Fruit fly (Drosophila melanogaster): ENCODE results near the gene CG13601.

Gene CG13601

DNA sequence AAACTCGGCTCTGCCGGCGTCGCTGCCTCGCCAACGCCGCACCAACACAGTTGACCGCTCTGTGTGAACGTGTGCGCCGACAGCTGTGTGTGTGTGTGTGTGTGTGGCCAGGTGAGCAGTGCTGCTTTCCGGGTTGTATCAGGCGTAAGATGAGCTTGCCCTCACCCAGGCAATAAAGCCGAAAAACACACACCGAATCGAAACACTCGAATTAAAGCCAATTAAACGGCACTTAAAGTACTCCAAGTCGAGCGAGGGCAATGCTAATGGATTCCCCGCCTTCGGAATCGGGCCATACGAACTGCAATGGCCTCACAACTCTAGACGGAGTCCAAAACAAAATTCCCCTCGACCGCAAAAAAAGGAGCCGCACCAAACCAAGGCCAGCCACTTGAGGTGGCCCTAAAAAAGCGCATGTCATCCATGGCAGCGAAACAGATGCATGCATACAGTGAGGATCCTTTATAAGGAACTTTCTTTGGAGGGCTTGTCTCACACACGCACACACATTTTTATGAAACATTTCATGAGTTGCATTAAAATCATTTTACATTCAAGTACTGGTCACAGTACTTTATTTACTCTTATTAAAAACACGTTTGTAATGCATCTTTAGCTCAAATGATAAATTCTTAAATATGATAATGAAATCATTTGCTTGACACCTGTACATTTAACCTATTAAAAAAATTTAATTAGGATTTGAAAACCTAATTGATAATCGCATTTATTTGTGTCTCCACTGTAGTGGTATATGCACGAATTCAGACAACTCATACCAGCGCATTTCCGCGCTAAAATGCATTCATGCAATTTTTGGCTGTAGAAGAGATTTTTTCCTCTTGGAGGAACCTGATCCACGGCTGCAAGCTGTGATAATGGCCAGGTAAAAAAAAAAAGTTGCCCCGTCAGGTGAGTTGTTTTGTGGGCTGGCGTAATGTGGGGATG is 21.3 kb upstream of the CG13601 start (continued):
- peak; percentile 96 for TF ChIP-seq CG10669 (GFP tag; optimal IDR thresholded peaks at IDR 0.05)
- TF ChIP-seq Met (GFP tag; optimal IDR thresholded peaks at IDR 0.05) = peak; percentile 96
- TF ChIP-seq Gug (GFP tag; IDR thresholded peaks at IDR 0.05) = peak; percentile 68
- TF ChIP-seq CG9139 (GFP tag; optimal IDR thresholded peaks at IDR 0.05) = peak; percentile 91
- TF ChIP-seq net (GFP tag; optimal IDR thresholded peaks at IDR 0.05) = peak; percentile 92
- TF ChIP-seq achi (GFP tag; optimal IDR thresholded peaks at IDR 0.05) = peak; percentile 94
- TF ChIP-seq CG15336 (GFP tag; IDR thresholded peaks at IDR 0.05) = peak; percentile 89
- TF ChIP-seq CG8119 (GFP tag; IDR thresholded peaks at IDR 0.05) = peak; percentile 93
- peak; percentile 88 for TF ChIP-seq vri (GFP tag; optimal IDR thresholded peaks at IDR 0.05)
- TF ChIP-seq CG6163 (GFP tag; IDR thresholded peaks at IDR 0.05) = peak; percentile 87
- TF ChIP-seq CG11762 (GFP tag; optimal IDR thresholded peaks at IDR 0.05; ENCODE audit: insufficient read depth) = peak; percentile 93
- peak; percentile 96 for TF ChIP-seq CG3919 (GFP tag; optimal IDR thresholded peaks at IDR 0.05)
- TF ChIP-seq OdsH (GFP tag; optimal IDR thresholded peaks at IDR 0.05) = peak; percentile 94
- peak; percentile 98 for TF ChIP-seq CG6808 (GFP tag; optimal IDR thresholded peaks at IDR 0.05)
- peak; percentile 81 for TF ChIP-seq CG6854 (GFP tag; optimal IDR thresholded peaks at IDR 0.05)
- TF ChIP-seq dac (GFP tag; optimal IDR thresholded peaks at IDR 0.05) = peak; percentile 73
- TF ChIP-seq topi (GFP tag; optimal IDR thresholded peaks at IDR 0.05) = peak; percentile 96
- peak; percentile 95 for TF ChIP-seq Smox (GFP tag; optimal IDR thresholded peaks at IDR 0.05)
- peak; percentile 83 for TF ChIP-seq Lpt (GFP tag; optimal IDR thresholded peaks at IDR 0.05)

DNA sequence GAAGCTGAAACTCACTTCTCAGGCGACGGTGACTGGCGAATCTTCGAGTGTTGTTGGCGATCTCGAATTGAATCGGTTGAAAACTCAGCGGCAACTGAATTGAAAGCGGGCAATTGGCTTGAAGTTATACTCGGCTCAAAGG is 20.8 kb upstream of the CG13601 start, which contains the start of gene CG12268:
Gene CG12268 (minus strand): TSS at position 101 of the 142 bp plus-strand sequence.
- TF ChIP-seq CG10669 (GFP tag; optimal IDR thresholded peaks at IDR 0.05) (no peak), salr (GFP tag; optimal IDR thresholded peaks at IDR 0.05) (no peak), Gug (GFP tag; IDR thresholded peaks at IDR 0.05) (no peak), CG8319 (GFP tag; optimal IDR thresholded peaks at IDR 0.05) (no peak), Eip78C (GFP tag) (no peak), CG7368 (GFP tag; optimal IDR thresholded peaks at IDR 0.05) (no peak), Sox102F (GFP tag; optimal IDR thresholded peaks at IDR 0.05) (no peak), CG34406 (GFP tag; optimal IDR thresholded peaks at IDR 0.05) (no peak), ss (GFP tag; optimal IDR thresholded peaks at IDR 0.05) (no peak), Sox15 (GFP tag; optimal IDR thresholded peaks at IDR 0.05) (no peak), achi (GFP tag; optimal IDR thresholded peaks at IDR 0.05) (no peak), Ets96B (tag; optimal IDR thresholded peaks at IDR 0.05) (no peak), Lpt (GFP tag; optimal IDR thresholded peaks at IDR 0.05) (no peak), esn (GFP tag; optimal IDR thresholded peaks at IDR 0.05) (no peak), fkh (GFP tag; optimal IDR thresholded peaks at IDR 0.05) (no peak), net (GFP tag; optimal IDR thresholded peaks at IDR 0.05) (no peak)

- TF ChIP-seq CG6792 (GFP tag; optimal IDR thresholded peaks at IDR 0.05) = no peak
- peak; percentile 88 for TF ChIP-seq fkh (GFP tag; optimal IDR thresholded peaks at IDR 0.05)
Observed at dm6 chr3R:23947002-23947401, 19.6 kb upstream of the CG13601 start.

- TF ChIP-seq fd59A (GFP tag; optimal IDR thresholded peaks at IDR 0.05) = no peak
Observed at dm6 chr3R:23943843-23944356, 16.5 kb upstream of the CG13601 start.

dm6 chr3R:23942965-23943413 is 15.6 kb upstream of the CG13601 start, which contains the start of gene Gdh:
TSS of gene Gdh (minus strand) at chr3R:23943101.
- TF ChIP-seq Eip93F (GFP tag; optimal IDR thresholded peaks at IDR 0.05) (no peak), Eip75B (GFP tag; optimal IDR thresholded peaks at IDR 0.05) (peak; percentile 20), CG3919 (GFP tag; optimal IDR thresholded peaks at IDR 0.05) (no peak), Hr4 (GFP tag; optimal IDR thresholded peaks at IDR 0.05) (no peak), salr (GFP tag; optimal IDR thresholded peaks at IDR 0.05) (no peak), dsx (GFP tag; optimal IDR thresholded peaks at IDR 0.05; ENCODE audit: poor library complexity, severe bottlenecking) (peak; percentile 15), OdsH (GFP tag; optimal IDR thresholded peaks at IDR 0.05) (no peak), CG6276 (GFP tag; optimal IDR thresholded peaks at IDR 0.05) (no peak), fd59A (GFP tag; optimal IDR thresholded peaks at IDR 0.05) (no peak), CG11762 (GFP tag; optimal IDR thresholded peaks at IDR 0.05; ENCODE audit: insufficient read depth) (no peak), Sox102F (GFP tag; optimal IDR thresholded peaks at IDR 0.05) (peak; percentile 31), CG1621 (tag; optimal IDR thresholded peaks at IDR 0.05) (peak; percentile 11), CG7368 (GFP tag; optimal IDR thresholded peaks at IDR 0.05) (no peak), CG15336 (GFP tag; IDR thresholded peaks at IDR 0.05) (peak; percentile 48; the same call in 1 of the 2 replicates), Eip78C (GFP tag) (peak; percentile 62), CG32006 (GFP tag; optimal IDR thresholded peaks at IDR 0.05) (no peak), pdm3 (GFP tag; optimal IDR thresholded peaks at IDR 0.05) (no peak), CG6792 (GFP tag; optimal IDR thresholded peaks at IDR 0.05) (no peak), fkh (GFP tag; optimal IDR thresholded peaks at IDR 0.05) (no peak), topi (GFP tag; optimal IDR thresholded peaks at IDR 0.05) (peak; percentile 28), Met (GFP tag; optimal IDR thresholded peaks at IDR 0.05) (no peak), Ets96B (tag; optimal IDR thresholded peaks at IDR 0.05) (no peak)

All from whole organism, prepupa.